Worm (Caenorhabditis elegans): Measurements from ENCODE around the gene slc-17.1.
A peak's percentile ranks its signal among the peaks of the same experiment; 100 is the strongest.

Gene slc-17.1

DNA sequence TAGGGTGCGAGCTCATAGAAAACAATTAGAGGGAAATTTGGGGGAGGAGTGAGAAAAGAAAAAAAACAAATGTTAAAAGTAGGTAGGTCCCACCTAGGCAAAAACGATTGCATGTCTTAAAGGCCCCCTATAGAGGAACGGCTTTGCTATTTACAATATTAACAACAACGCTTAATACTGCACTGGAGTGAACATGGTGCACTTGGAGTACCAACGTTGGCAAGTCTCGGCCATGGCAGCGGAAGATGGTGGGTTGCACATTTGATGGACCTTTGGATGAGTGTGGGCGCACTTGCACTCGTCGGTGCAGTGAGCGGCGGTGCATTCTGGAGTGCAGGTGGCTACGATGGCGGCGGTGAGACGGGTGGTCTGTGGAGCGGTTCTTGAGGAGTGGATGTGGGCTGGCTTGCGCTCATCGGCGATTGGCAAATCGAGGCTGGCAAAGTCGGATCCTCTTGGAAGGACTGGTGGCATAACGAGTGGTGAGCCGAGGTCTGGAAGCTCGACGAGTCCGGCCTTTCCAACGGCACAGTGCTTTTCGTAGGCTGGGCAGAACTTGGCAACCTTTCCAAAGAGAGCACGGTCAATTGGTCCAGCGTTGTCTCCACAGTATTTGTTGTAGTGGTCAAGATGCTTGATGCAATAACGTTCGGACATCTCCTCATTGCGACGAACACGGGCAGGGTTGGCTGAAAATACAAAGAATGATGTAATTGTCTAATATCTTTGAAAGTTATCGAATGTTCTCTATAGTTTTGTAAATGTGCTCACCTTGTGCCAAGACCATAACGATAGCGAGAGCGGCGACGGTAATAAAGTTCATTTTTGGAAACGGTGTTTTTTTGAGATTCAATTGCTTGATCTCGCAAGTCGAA is 43.9 kb downstream of the slc-17.1 start (continued):
- TF ChIP-seq ztf-22 (GFP tag; optimal IDR thresholded peaks at IDR 0.05) (no peak), xnd-1 (tag; optimal IDR thresholded peaks at IDR 0.05) (no peak), nhr-27 (tag; optimal IDR thresholded peaks at IDR 0.05) (peak; percentile 36), die-1 (tag; optimal IDR thresholded peaks at IDR 0.05) (no peak), F37B4.10 (GFP tag; IDR thresholded peaks at IDR 0.05) (no peak), dpl-1 (GFP tag; optimal IDR thresholded peaks at IDR 0.05) (no peak), nfyb-1 (GFP tag; IDR thresholded peaks at IDR 0.05) (no peak), egrh-3 (GFP tag; IDR thresholded peaks at IDR 0.05) (peak; percentile 74; the same call in 1 of the 2 replicates), lsy-27 (tag; optimal IDR thresholded peaks at IDR 0.05; ENCODE audit: borderline replicate concordance, insufficient read depth) (no peak), ztf-26 (tag; optimal IDR thresholded peaks at IDR 0.05) (peak; percentile 78), attf-3 (GFP tag; conservative IDR thresholded peaks at IDR 0.05) (no peak), rpc-1 (optimal IDR thresholded peaks at IDR 0.05) (no peak), rpc-1 (tag; optimal IDR thresholded peaks at IDR 0.05) (no peak), him-1 (tag; optimal IDR thresholded peaks at IDR 0.05) (no peak), F49E8.2 (tag; optimal IDR thresholded peaks at IDR 0.05; ENCODE audit: insufficient read depth) (no peak), Y67H2A.10 (GFP tag; conservative IDR thresholded peaks at IDR 0.05) (no peak)

DNA sequence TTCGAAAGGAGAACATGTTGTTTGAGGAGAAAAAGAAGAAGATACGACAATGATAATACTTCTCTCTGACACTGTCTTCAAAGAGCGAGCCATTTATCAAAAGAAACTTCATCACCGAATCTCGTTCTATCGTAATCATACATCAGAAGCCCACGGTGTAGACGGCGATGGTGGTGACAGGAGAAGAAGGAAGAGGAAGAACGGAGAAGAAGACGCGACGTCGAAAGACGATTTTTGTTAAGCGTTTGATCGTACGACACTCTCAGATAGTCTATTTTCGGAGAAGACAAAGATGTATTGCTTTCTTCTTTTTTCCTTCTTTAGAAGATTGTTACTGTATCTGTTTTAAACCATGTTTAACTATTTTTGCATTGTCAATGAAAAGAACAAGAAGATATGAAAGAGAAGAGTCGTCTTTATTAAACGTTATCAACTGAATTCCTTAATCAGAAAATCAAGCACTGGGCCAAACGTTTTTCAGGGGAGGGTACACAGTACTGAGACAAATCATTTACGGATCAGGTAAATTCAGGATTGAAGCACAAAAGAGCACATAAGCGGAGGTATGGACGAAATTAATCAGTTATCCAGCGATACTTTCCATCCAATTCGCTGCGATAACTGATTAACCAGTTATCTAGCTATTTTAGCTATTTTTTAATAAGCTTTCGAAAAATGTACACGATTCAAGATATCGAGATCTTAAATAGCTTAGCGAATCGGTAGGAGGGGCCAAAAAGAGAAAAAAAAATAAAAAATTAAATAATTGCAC is 44.7 kb downstream of the slc-17.1 start:
- TF ChIP-seq chd-7 (tag; optimal IDR thresholded peaks at IDR 0.05) = peak; percentile 38
- TF ChIP-seq hrde-1 (tag; optimal IDR thresholded peaks at IDR 0.05; ENCODE audit: borderline replicate concordance) = no peak
- peak; percentile 49 for TF ChIP-seq gei-17 (GFP tag; optimal IDR thresholded peaks at IDR 0.05)
- peak; percentile 57; the same call in 1 of the 2 replicates for TF ChIP-seq lin-26 (GFP tag; IDR thresholded peaks at IDR 0.05)
- 0 out of 2 replicates have a peak, but pooled peaks have one; percentile 16 for TF ChIP-seq Y53G8AR.9 (GFP tag; conservative IDR thresholded peaks at IDR 0.05)
- TF ChIP-seq snpc-1.3 (tag; optimal IDR thresholded peaks at IDR 0.05; ENCODE audit: insufficient read depth) = no peak
- peak; percentile 70 for TF ChIP-seq ama-1 (optimal IDR thresholded peaks at IDR 0.05)
- no peak for TF ChIP-seq ama-1 (GFP tag; optimal IDR thresholded peaks at IDR 0.05)
- TF ChIP-seq mes-4 (tag; optimal IDR thresholded peaks at IDR 0.05) = no peak
- TF ChIP-seq ceh-40 (GFP tag; IDR thresholded peaks at IDR 0.05) = 0 out of 2 replicates have a peak, but pooled peaks have one; percentile 14
- 0 out of 2 replicates have a peak, but pooled peaks have one; percentile 7 for TF ChIP-seq ekl-4 (GFP tag; IDR thresholded peaks at IDR 0.05)
- TF ChIP-seq somi-1 (GFP tag; optimal IDR thresholded peaks at IDR 0.05) = peak; percentile 11
- no peak for TF ChIP-seq madf-10 (tag; optimal IDR thresholded peaks at IDR 0.05)
- TF ChIP-seq lin-40 (tag; optimal IDR thresholded peaks at IDR 0.05) = peak; percentile 47
- peak; percentile 34; the same call in 1 of the 2 replicates for TF ChIP-seq pbrm-1 (GFP tag; IDR thresholded peaks at IDR 0.05)
- 0 out of 2 replicates have a peak, but pooled peaks have one; percentile 3 for TF ChIP-seq mcd-1 (GFP tag; IDR thresholded peaks at IDR 0.05)
- no peak for TF ChIP-seq ztf-3 (GFP tag; optimal IDR thresholded peaks at IDR 0.05)
- TF ChIP-seq Y56A3A.18 (GFP tag; IDR thresholded peaks at IDR 0.05) = 0 out of 2 replicates have a peak, but pooled peaks have one; percentile 7
- TF ChIP-seq nhr-27 (tag; optimal IDR thresholded peaks at IDR 0.05) = peak; percentile 26
- no peak for TF ChIP-seq pha-4 (tag; optimal IDR thresholded peaks at IDR 0.05)
- TF ChIP-seq ZK185.1 (tag; optimal IDR thresholded peaks at IDR 0.05; ENCODE audit: poor library complexity, severe bottlenecking) = peak; percentile 28
- TF ChIP-seq lin-35 (GFP tag; optimal IDR thresholded peaks at IDR 0.05) = peak in 1 of 3 experiments; percentile 18
- peak; percentile 68 for TF ChIP-seq ztf-26 (tag; optimal IDR thresholded peaks at IDR 0.05)
- TF ChIP-seq sdz-38 (tag; optimal IDR thresholded peaks at IDR 0.05) = no peak

Data from whole organism, young adult.